Fruit fly (Drosophila melanogaster) whole organism: ENCODE results near the gene mRRF2.

ENCODE experiments used
- CG8478 ChIP-seq: fragments of >200 bp; optimal IDR thresholded peaks from 2 replicates; lab custom pipeline; 2018; ENCODE audit warnings: inconsistent platforms
- Dll ChIP-seq: fragments of >200 bp; optimal IDR thresholded peaks from 2 replicates; lab custom pipeline; 2017
- EcR ChIP-seq, 2 experiments: fragments of >200 bp; optimal IDR thresholded peaks; 2 replicates each; lab custom pipeline; 2017; ENCODE audit warnings: missing biosample characterization in 2 of 2, missing genetic modification characterization in 2 of 2, missing genetic modification reagents in 2 of 2
- pan ChIP-seq: fragments of >200 bp; optimal IDR thresholded peaks from 2 replicates; lab custom pipeline; 2017
- psq ChIP-seq: fragments of >200 bp; optimal IDR thresholded peaks from 2 replicates; lab custom pipeline; 2017
- usp ChIP-seq: fragments of >200 bp; optimal IDR thresholded peaks from 2 replicates; lab custom pipeline; 2017; ENCODE audit warnings: missing biosample characterization, missing genetic modification characterization, mixed read lengths

DNA sequence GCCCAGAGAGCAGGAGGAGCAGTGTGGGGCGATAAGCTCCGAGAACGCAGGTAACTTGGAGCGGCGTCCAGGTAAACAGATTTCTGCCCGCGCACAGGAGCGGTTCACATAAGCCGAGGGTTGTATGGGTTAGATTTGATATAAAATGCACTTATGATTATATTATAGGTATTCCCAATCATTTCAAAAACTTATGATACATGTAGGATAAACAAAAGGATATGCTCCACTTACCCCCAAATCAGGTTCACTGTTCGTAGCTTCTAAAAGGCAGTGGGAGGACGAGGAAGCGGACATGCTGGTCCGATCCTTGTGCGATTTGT lies 23.0 kb downstream of the mRRF2 start:
- TF ChIP-seq psq (lab: Kevin White, UChicago): no peak
- TF ChIP-seq usp (GFP tag; lab: Kevin White, UChicago): no peak
- no peak for TF ChIP-seq EcR (GFP tag; optimal IDR thresholded peaks at IDR 0.05; lab: Kevin White, UChicago)
- TF ChIP-seq CG8478: no peak
- TF ChIP-seq pan (lab: Kevin White, UChicago): no peak
- no peak for TF ChIP-seq Dll
